Worm (Caenorhabditis elegans) whole organism, L4 larva: ENCODE data around the gene F35C8.5.

ENCODE experiments used
- ceh-20 ChIP-seq: fragments of 200-800 bp; sonication (Bioruptor generic); IDR thresholded peaks from 2 replicates; pipeline ENCODE4 v1.3.6; 2022; ENCODE audit warnings: missing genetic modification reagents, missing genetic modification characterization, missing compliant biosample characterization
- fos-1 ChIP-seq: fragments of 150-350 bp; optimal IDR thresholded peaks from 2 replicates; lab custom pipeline; 2014; ENCODE audit warnings: missing biosample characterization, missing genetic modification characterization
- mxl-2 ChIP-seq: fragments of 200-800 bp; sonication (Bioruptor generic); conservative IDR thresholded peaks from 2 replicates; pipeline ENCODE4 v1.3.6; 2022; ENCODE audit warnings: missing genetic modification reagents, missing genetic modification characterization, missing compliant biosample characterization

DNA sequence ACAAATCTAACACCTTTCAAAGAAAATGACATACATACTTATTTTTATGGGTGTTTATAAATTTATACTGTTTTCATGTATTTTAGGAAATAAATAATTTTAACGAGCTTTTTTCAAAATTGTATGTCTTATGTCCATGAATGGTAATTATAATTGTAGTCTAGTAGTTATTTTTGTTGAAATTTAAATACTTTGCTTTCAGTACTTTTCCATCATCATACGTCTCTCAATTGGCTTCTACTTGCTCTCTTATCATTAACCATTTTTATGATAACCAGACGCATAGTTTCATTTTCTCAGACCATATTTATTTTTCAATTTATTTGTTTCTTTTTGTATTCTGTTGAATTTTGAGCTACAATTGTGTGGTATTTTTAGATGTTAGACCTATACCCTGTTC, at the start of gene F35C8.5:
- no peak for TF ChIP-seq mxl-2 (GFP tag; lab: Robert Waterston, UW)
- TF ChIP-seq ceh-20 (GFP tag; lab: Robert Waterston, UW) = no peak
- no peak for TF ChIP-seq fos-1 (tag; lab: Kevin White, UChicago)
